Fruit fly (Drosophila melanogaster) whole organism, adult: ENCODE data around the gene CG5568.

Experiments
- CG12768 ChIP-seq: fragments of 200-800 bp; sonication (Bioruptor generic); optimal IDR thresholded peaks from 2 replicates; lab custom pipeline; 2017; ENCODE audit warnings: missing biosample characterization, missing genetic modification characterization, mild to moderate bottlenecking, moderate library complexity, missing genetic modification reagents
- CG14711 ChIP-seq: fragments of 200-800 bp; sonication (Bioruptor generic); optimal IDR thresholded peaks from 2 replicates; lab custom pipeline; 2018; ENCODE audit warnings: missing biosample characterization, mild to moderate bottlenecking, missing genetic modification characterization, moderate library complexity
- CG33017 ChIP-seq: fragments of 200-800 bp; sonication (Bioruptor generic); optimal IDR thresholded peaks from 2 replicates; lab custom pipeline; 2018; ENCODE audit warnings: missing biosample characterization, mild to moderate bottlenecking, missing genetic modification characterization, moderate library complexity
- CG5204 ChIP-seq: fragments of 200-800 bp; sonication (Bioruptor generic); optimal IDR thresholded peaks from 2 replicates; lab custom pipeline; 2016; ENCODE audit warnings: missing biosample characterization, missing genetic modification characterization
- CG7045 ChIP-seq: fragments of 200-800 bp; sonication (Bioruptor generic); optimal IDR thresholded peaks from 2 replicates; lab custom pipeline; 2017; ENCODE audit warnings: missing biosample characterization, mild to moderate bottlenecking, missing genetic modification characterization
- CG7101 ChIP-seq: fragments of 200-800 bp; sonication (Bioruptor generic); optimal IDR thresholded peaks from 2 replicates; lab custom pipeline; 2018; ENCODE audit warnings: missing biosample characterization, mild to moderate bottlenecking, missing genetic modification characterization, moderate library complexity
- Crg-1 ChIP-seq: fragments of 200-800 bp; sonication (Bioruptor generic); optimal IDR thresholded peaks from 2 replicates; lab custom pipeline; 2016; ENCODE audit warnings: missing biosample characterization, missing genetic modification characterization
- Hr96 ChIP-seq: fragments of 200-800 bp; sonication (Bioruptor generic); optimal IDR thresholded peaks from 2 replicates; lab custom pipeline; 2016; ENCODE audit warnings: missing biosample characterization, missing genetic modification characterization
- cnc ChIP-seq, 2 experiments: fragments of >200 bp; optimal IDR thresholded peaks; 2 replicates each; lab custom pipeline; 2017
- kay ChIP-seq: fragments of 200-800 bp; sonication (Bioruptor generic); peaks from one replicate; lab custom pipeline; 2016; ENCODE audit warnings: missing biosample characterization, missing genetic modification characterization, borderline replicate concordance
- ovo ChIP-seq: fragments of 200-800 bp; sonication (Bioruptor generic); optimal IDR thresholded peaks from 2 replicates; lab custom pipeline; 2016; ENCODE audit warnings: missing biosample characterization, missing genetic modification characterization
- pad ChIP-seq: fragments of 200-800 bp; sonication (Bioruptor generic); optimal IDR thresholded peaks from 3 replicates; lab custom pipeline; 2017; ENCODE audit warnings: missing biosample characterization, missing genetic modification characterization, mild to moderate bottlenecking, moderate library complexity, missing genetic modification reagents

dm6 chr3L:5882209-5882403 is 10.8 kb downstream of the CG5568 start, which contains the start of gene CG13287:
- TF ChIP-seq CG12768 (GFP tag; lab: Kevin White, UChicago) (no peak), kay (no peak), CG7101 (tag; lab: Kevin White, UChicago) (no peak), CG33017 (no peak), CG7045 (no peak), Hr96 (no peak), CG5204 (GFP tag; lab: Kevin White, UChicago) (no peak), Crg-1 (GFP tag; lab: Kevin White, UChicago) (no peak), ovo (GFP tag; lab: Kevin White, UChicago) (no peak), pad (GFP tag; lab: Kevin White, UChicago) (no peak), CG14711 (tag; lab: Kevin White, UChicago) (no peak), cnc (optimal IDR thresholded peaks at IDR 0.05; lab: Kevin White, UChicago) (no peak)
